Fruit fly (Drosophila melanogaster): ENCODE measurements around the gene Coq3.

Gene Coq3

dm6 chr2L:21195331-21195730 lies 36.9 kb upstream of the Coq3 start:
- peak; percentile 49 for TF ChIP-seq CG2678 (tag; optimal IDR thresholded peaks at IDR 0.05)
- no peak for TF ChIP-seq CG11398 (GFP tag; optimal IDR thresholded peaks at IDR 0.05)
- TF ChIP-seq lab (GFP tag; optimal IDR thresholded peaks at IDR 0.05): peak; percentile 63
- TF ChIP-seq zfh1 (GFP tag; IDR thresholded peaks at IDR 0.05): no peak
- no peak for TF ChIP-seq CG4854 (GFP tag; optimal IDR thresholded peaks at IDR 0.05)
- TF ChIP-seq Meics (GFP tag; optimal IDR thresholded peaks at IDR 0.05): peak; percentile 36
- TF ChIP-seq NFAT (GFP tag; IDR thresholded peaks at IDR 0.05): peak; percentile 18; the same call in 1 of the 2 replicates
- TF ChIP-seq CG11695 (GFP tag; IDR thresholded peaks at IDR 0.05): no peak
- TF ChIP-seq ranshi (GFP tag; IDR thresholded peaks at IDR 0.05): no peak
- TF ChIP-seq slbo (GFP tag; IDR thresholded peaks at IDR 0.05): peak; percentile 43; the same call in 1 of the 2 replicates
- TF ChIP-seq D19A (tag; optimal IDR thresholded peaks at IDR 0.05): peak; percentile 55
- TF ChIP-seq otp (GFP tag; IDR thresholded peaks at IDR 0.05): no peak
- TF ChIP-seq NK7.1 (GFP tag; optimal IDR thresholded peaks at IDR 0.05): no peak
- TF ChIP-seq ro (GFP tag; IDR thresholded peaks at IDR 0.05): no peak
- no peak for TF ChIP-seq hb (GFP tag; IDR thresholded peaks at IDR 0.05; ENCODE audit: partially characterized antibody)
- peak; percentile 11 for TF ChIP-seq CG30403 (GFP tag; optimal IDR thresholded peaks at IDR 0.05)
- TF ChIP-seq Hmr (GFP tag; optimal IDR thresholded peaks at IDR 0.05): peak; percentile 18
- TF ChIP-seq CoRest (tag; optimal IDR thresholded peaks at IDR 0.05): peak; percentile 28
- peak; percentile 31 for TF ChIP-seq CG3281 (GFP tag; optimal IDR thresholded peaks at IDR 0.05)
- peak; percentile 42 for TF ChIP-seq CG2120 (GFP tag; optimal IDR thresholded peaks at IDR 0.05)
- peak; percentile 57; the same call in 1 of the 2 replicates for TF ChIP-seq Rfx (GFP tag; IDR thresholded peaks at IDR 0.05)
- peak; percentile 69 for TF ChIP-seq Med (GFP tag)
- TF ChIP-seq grau (tag; optimal IDR thresholded peaks at IDR 0.05): peak; percentile 31
- no peak for TF ChIP-seq HHEX (GFP tag; optimal IDR thresholded peaks at IDR 0.05)
- TF ChIP-seq pho (GFP tag; optimal IDR thresholded peaks at IDR 0.05): no peak
- TF ChIP-seq CG4820 (GFP tag; optimal IDR thresholded peaks at IDR 0.05): no peak
- TF ChIP-seq MTF-1 (GFP tag; optimal IDR thresholded peaks at IDR 0.05; ENCODE audit: borderline replicate concordance): no peak
- no peak for TF ChIP-seq fd96Cb (tag; optimal IDR thresholded peaks at IDR 0.05)
- TF ChIP-seq Hr3 (GFP tag; optimal IDR thresholded peaks at IDR 0.05): no peak
- TF ChIP-seq Drgx (GFP tag; IDR thresholded peaks at IDR 0.05): no peak
- TF ChIP-seq CG2875 (GFP tag; optimal IDR thresholded peaks at IDR 0.05): no peak
- TF ChIP-seq ato (GFP tag; IDR thresholded peaks at IDR 0.05; ENCODE audit: partially characterized antibody): no peak
- TF ChIP-seq slp2 (GFP tag; optimal IDR thresholded peaks at IDR 0.05): no peak
- no peak for TF ChIP-seq Ssrp (tag; optimal IDR thresholded peaks at IDR 0.05)
- TF ChIP-seq HLH54F (GFP tag; optimal IDR thresholded peaks at IDR 0.05): no peak
- 0 out of 2 replicates have a peak, but pooled peaks have one; percentile 9 for TF ChIP-seq Ptx1 (GFP tag; IDR thresholded peaks at IDR 0.05)
- TF ChIP-seq CG31224 (GFP tag; IDR thresholded peaks at IDR 0.05): no peak
- peak; percentile 16 for TF ChIP-seq CG7839 (tag; optimal IDR thresholded peaks at IDR 0.05)
- TF ChIP-seq Myb (GFP tag; optimal IDR thresholded peaks at IDR 0.05): no peak
- TF ChIP-seq usp (GFP tag; optimal IDR thresholded peaks at IDR 0.05): no peak
- TF ChIP-seq CG3163 (GFP tag; optimal IDR thresholded peaks at IDR 0.05): no peak
- TF ChIP-seq Fer3 (tag; optimal IDR thresholded peaks at IDR 0.05): peak; percentile 40
- no peak for TF ChIP-seq CG12219 (GFP tag; optimal IDR thresholded peaks at IDR 0.05)
- TF ChIP-seq Tbp (GFP tag; optimal IDR thresholded peaks at IDR 0.05): no peak
- TF ChIP-seq H2.0 (GFP tag; IDR thresholded peaks at IDR 0.05): no peak
- TF ChIP-seq CG12071 (GFP tag; optimal IDR thresholded peaks at IDR 0.05): no peak
- peak; percentile 29 for TF ChIP-seq gem (tag; optimal IDR thresholded peaks at IDR 0.05)
- no peak for TF ChIP-seq mld (GFP tag; IDR thresholded peaks at IDR 0.05; ENCODE audit: partially characterized antibody)
- TF ChIP-seq row (GFP tag; IDR thresholded peaks at IDR 0.05): peak; percentile 45
- TF ChIP-seq CG6272 (GFP tag; IDR thresholded peaks at IDR 0.05): no peak
- 0 out of 2 replicates have a peak, but pooled peaks have one; percentile 12 for TF ChIP-seq CG9932 (GFP tag; IDR thresholded peaks at IDR 0.05)
- TF ChIP-seq nom (GFP tag; optimal IDR thresholded peaks at IDR 0.05): no peak

Data from whole organism, embryonic.